Fruit fly (Drosophila melanogaster) whole organism, embryonic: ENCODE data around the gene gce.

Source experiments
- B-H2 ChIP-seq: fragments of 200-800 bp; sonication (Bioruptor generic); optimal IDR thresholded peaks from 2 replicates; lab custom pipeline; 2018; ENCODE audit warnings: missing biosample characterization, mild to moderate bottlenecking, missing genetic modification characterization
- BEAF-32 ChIP-seq: fragments of 200-800 bp; sonication (Bioruptor generic); optimal IDR thresholded peaks from 3 replicates; lab custom pipeline; 2017; ENCODE audit warnings: missing biosample characterization, missing genetic modification characterization, mild to moderate bottlenecking, moderate library complexity, missing genetic modification reagents
- CG10366 ChIP-seq: fragments of 200-800 bp; sonication (Bioruptor generic); IDR thresholded peaks from 2 replicates; pipeline ENCODE4 v1.3.6; 2022; ENCODE audit warnings: missing biosample characterization, missing genetic modification characterization
- CG10543 ChIP-seq: fragments of 200-800 bp; sonication (Bioruptor generic); optimal IDR thresholded peaks from 3 replicates; lab custom pipeline; 2017; ENCODE audit warnings: missing biosample characterization, mild to moderate bottlenecking, missing genetic modification characterization, moderate library complexity
- CG12942 ChIP-seq: fragments of 200-800 bp; sonication (Bioruptor generic); optimal IDR thresholded peaks from 3 replicates; lab custom pipeline; 2016; ENCODE audit warnings: missing biosample characterization, missing genetic modification characterization
- CG15011 ChIP-seq: fragments of 200-800 bp; sonication (Bioruptor generic); optimal IDR thresholded peaks from 3 replicates; lab custom pipeline; 2018; ENCODE audit warnings: missing biosample characterization, mild to moderate bottlenecking, missing genetic modification characterization
- CG15514 ChIP-seq: fragments of 200-800 bp; sonication (Bioruptor generic); optimal IDR thresholded peaks from 3 replicates; lab custom pipeline; 2017; ENCODE audit warnings: missing biosample characterization, missing genetic modification characterization, mild to moderate bottlenecking, moderate library complexity, missing genetic modification reagents
- CG18262 ChIP-seq: fragments of 200-800 bp; optimal IDR thresholded peaks from 3 replicates; lab custom pipeline; 2019; ENCODE audit warnings: missing biosample characterization, mild to moderate bottlenecking, missing genetic modification characterization, moderate library complexity
- CG2712 ChIP-seq: fragments of 200-800 bp; optimal IDR thresholded peaks from 3 replicates; lab custom pipeline; 2019; ENCODE audit warnings: missing biosample characterization, mild to moderate bottlenecking, missing genetic modification characterization, moderate library complexity
- CG31441 ChIP-seq: fragments of 200-800 bp; sonication (Bioruptor generic); IDR thresholded peaks from 2 replicates; pipeline ENCODE4 v1.3.6; 2022; ENCODE audit warnings: missing biosample characterization, missing genetic modification characterization
- CG3847 ChIP-seq: fragments of 200-800 bp; sonication (Bioruptor generic); IDR thresholded peaks from 2 replicates; pipeline ENCODE4 v1.3.6; 2022; ENCODE audit warnings: missing biosample characterization, missing genetic modification characterization
- CG3995 ChIP-seq: fragments of 200-800 bp; sonication (Bioruptor generic); optimal IDR thresholded peaks from 3 replicates; lab custom pipeline; 2016; ENCODE audit warnings: missing biosample characterization, missing genetic modification characterization
- CG4730 ChIP-seq: fragments of 200-800 bp; sonication (Bioruptor generic); IDR thresholded peaks from 2 replicates; pipeline ENCODE4 v1.3.6; 2022; ENCODE audit warnings: missing biosample characterization, missing genetic modification characterization
- CG4854 ChIP-seq: fragments of 200-800 bp; sonication (Bioruptor generic); optimal IDR thresholded peaks from 2 replicates; lab custom pipeline; 2016; ENCODE audit warnings: missing biosample characterization, missing genetic modification characterization, inconsistent platforms
- CG6175 ChIP-seq: fragments of 200-800 bp; sonication (Bioruptor generic); IDR thresholded peaks from 3 replicates; pipeline ENCODE4 v1.3.6; 2022; ENCODE audit warnings: missing biosample characterization, missing genetic modification characterization
- CG6254 ChIP-seq: fragments of 200-800 bp; sonication (Bioruptor generic); optimal IDR thresholded peaks from 3 replicates; lab custom pipeline; 2017; ENCODE audit warnings: mild to moderate bottlenecking, missing biosample characterization, missing genetic modification reagents, missing genetic modification characterization
- CG6272 ChIP-seq: fragments of 200-800 bp; sonication (Bioruptor generic); IDR thresholded peaks from 2 replicates; pipeline ENCODE4 v1.3.6; 2022; ENCODE audit warnings: missing biosample characterization, missing genetic modification characterization
- CG7556 ChIP-seq: fragments of 200-800 bp; sonication (Bioruptor generic); optimal IDR thresholded peaks from 2 replicates; lab custom pipeline; 2017; ENCODE audit warnings: missing biosample characterization, mild to moderate bottlenecking, missing genetic modification characterization
- CG8290 ChIP-seq, 3 experiments: fragments of 200-800 bp; sonication (Bioruptor generic); optimal IDR thresholded peaks; 2 replicates each; lab custom pipeline; 2016 to 2019; ENCODE audit warnings: missing biosample characterization in 3 of 3, missing genetic modification characterization in 3 of 3, mild to moderate bottlenecking in 2 of 3, moderate library complexity in 1 of 3
- CG8388 ChIP-seq: fragments of 200-800 bp; sonication (Bioruptor generic); optimal IDR thresholded peaks from 2 replicates; lab custom pipeline; 2019; ENCODE audit warnings: missing biosample characterization, mild to moderate bottlenecking, missing genetic modification characterization, moderate library complexity
- CG8924 ChIP-seq: fragments of 200-800 bp; optimal IDR thresholded peaks from 3 replicates; lab custom pipeline; 2019; ENCODE audit warnings: missing biosample characterization, mild to moderate bottlenecking, missing genetic modification characterization, moderate library complexity
- CG9727 ChIP-seq: fragments of 200-800 bp; sonication (Bioruptor generic); optimal IDR thresholded peaks from 3 replicates; lab custom pipeline; 2017; ENCODE audit warnings: missing biosample characterization, mild to moderate bottlenecking, missing genetic modification characterization
- CG9797 ChIP-seq: fragments of 200-800 bp; sonication (Bioruptor generic); optimal IDR thresholded peaks from 3 replicates; lab custom pipeline; 2018; ENCODE audit warnings: missing biosample characterization, mild to moderate bottlenecking, missing genetic modification characterization
- CTCF ChIP-seq: fragments of 200-800 bp; sonication (Bioruptor generic); optimal IDR thresholded peaks from 2 replicates; lab custom pipeline; 2017; ENCODE audit warnings: missing biosample characterization, mild to moderate bottlenecking, missing genetic modification characterization, moderate library complexity
- Dip2 ChIP-seq: fragments of 200-800 bp; sonication (Bioruptor generic); IDR thresholded peaks from 2 replicates; pipeline ENCODE4 v1.3.6; 2022; ENCODE audit warnings: missing biosample characterization, missing genetic modification characterization
- Dll ChIP-seq: fragments of 200-800 bp; sonication (Bioruptor generic); IDR thresholded peaks from 4 replicates; pipeline ENCODE4 v1.3.6; 2022; ENCODE audit warnings: missing biosample characterization, missing genetic modification characterization; ENCODE audit not compliant: partially characterized antibody
- Dref ChIP-seq: fragments of 200-800 bp; sonication (Bioruptor generic); IDR thresholded peaks from 2 replicates; pipeline ENCODE4 v1.3.6; 2022; ENCODE audit warnings: missing biosample characterization, missing genetic modification characterization
- Drgx ChIP-seq: fragments of 200-800 bp; sonication (Bioruptor generic); IDR thresholded peaks from 2 replicates; pipeline ENCODE4 v1.3.6; 2022; ENCODE audit warnings: missing biosample characterization, missing genetic modification characterization
- Gug ChIP-seq: fragments of 200-800 bp; sonication (Bioruptor generic); IDR thresholded peaks from 4 replicates; pipeline ENCODE4 v1.3.6; 2022; ENCODE audit warnings: missing biosample characterization, missing genetic modification characterization
- HLH4C ChIP-seq: fragments of 200-800 bp; sonication (Bioruptor generic); IDR thresholded peaks from 3 replicates; pipeline ENCODE4 v1.3.6; 2022; ENCODE audit warnings: missing biosample characterization, missing genetic modification characterization; ENCODE audit not compliant: partially characterized antibody
- Lpt ChIP-seq: fragments of >200 bp; optimal IDR thresholded peaks from 2 replicates; lab custom pipeline; 2018; ENCODE audit warnings: missing biosample characterization, missing genetic modification characterization
- MBD-R2 ChIP-seq: fragments of 200-800 bp; sonication (Bioruptor generic); IDR thresholded peaks from 2 replicates; pipeline ENCODE4 v1.3.6; 2022; ENCODE audit warnings: missing biosample characterization, missing genetic modification characterization
- Max ChIP-seq: fragments of 200-800 bp; sonication (Bioruptor generic); optimal IDR thresholded peaks from 2 replicates; lab custom pipeline; 2016; ENCODE audit warnings: missing biosample characterization, mild to moderate bottlenecking, missing genetic modification characterization
- NC2β ChIP-seq: fragments of 200-800 bp; sonication (Bioruptor generic); optimal IDR thresholded peaks from 2 replicates; lab custom pipeline; 2016; ENCODE audit warnings: missing biosample characterization, missing genetic modification characterization
- Nf-YC ChIP-seq: fragments of 200-800 bp; optimal IDR thresholded peaks from 3 replicates; lab custom pipeline; 2019; ENCODE audit warnings: missing biosample characterization, mild to moderate bottlenecking, missing genetic modification characterization, moderate library complexity
- PHDP ChIP-seq: fragments of 200-800 bp; sonication (Bioruptor generic); optimal IDR thresholded peaks from 3 replicates; lab custom pipeline; 2018; ENCODE audit warnings: missing biosample characterization, mild to moderate bottlenecking, missing genetic modification characterization, moderate library complexity
- Pdp1 ChIP-seq, 2 experiments: fragments of 200-800 bp; sonication (Bioruptor generic); optimal IDR thresholded peaks; 3 replicates each; lab custom pipeline; 2016; ENCODE audit warnings: missing biosample characterization in 2 of 2, missing genetic modification characterization in 2 of 2, mild to moderate bottlenecking in 1 of 2, moderate library complexity in 1 of 2
- Sry-δ ChIP-seq: fragments of 200-800 bp; sonication (Bioruptor generic); optimal IDR thresholded peaks from 2 replicates; lab custom pipeline; 2016; ENCODE audit warnings: missing biosample characterization, missing genetic modification characterization
- TFAM ChIP-seq: fragments of 200-800 bp; sonication (Bioruptor generic); optimal IDR thresholded peaks from 2 replicates; lab custom pipeline; 2017; ENCODE audit warnings: missing biosample characterization, missing genetic modification characterization, inconsistent platforms
- abd-A ChIP-seq: fragments of 200-800 bp; sonication (Bioruptor generic); optimal IDR thresholded peaks from 3 replicates; lab custom pipeline; 2019; ENCODE audit warnings: missing biosample characterization, mild to moderate bottlenecking, missing genetic modification characterization, moderate library complexity
- ap ChIP-seq: fragments of 200-800 bp; sonication (Bioruptor generic); IDR thresholded peaks from 2 replicates; pipeline ENCODE4 v1.3.6; 2022; ENCODE audit warnings: missing biosample characterization, missing genetic modification characterization
- ash1 ChIP-seq: fragments of 200-800 bp; sonication (Bioruptor generic); optimal IDR thresholded peaks from 2 replicates; lab custom pipeline; 2018; ENCODE audit warnings: missing biosample characterization, mild to moderate bottlenecking, missing genetic modification characterization
- ato ChIP-seq: fragments of 200-800 bp; sonication (Bioruptor generic); IDR thresholded peaks from 2 replicates; pipeline ENCODE4 v1.3.6; 2022; ENCODE audit warnings: missing biosample characterization, missing genetic modification characterization; ENCODE audit not compliant: partially characterized antibody
- chm ChIP-seq: fragments of 200-800 bp; sonication (Bioruptor generic); IDR thresholded peaks from 2 replicates; pipeline ENCODE4 v1.3.6; 2022; ENCODE audit warnings: missing biosample characterization, missing genetic modification characterization
- dati ChIP-seq: fragments of 200-800 bp; sonication (Bioruptor generic); IDR thresholded peaks from 2 replicates; pipeline ENCODE4 v1.3.6; 2022; ENCODE audit warnings: missing biosample characterization, missing genetic modification characterization
- fru ChIP-seq: fragments of >200 bp; optimal IDR thresholded peaks from 2 replicates; lab custom pipeline; 2017
- gce ChIP-seq: fragments of 200-800 bp; sonication (Bioruptor generic); IDR thresholded peaks from 3 replicates; pipeline ENCODE4 v1.3.6; 2022; ENCODE audit warnings: missing biosample characterization, missing genetic modification characterization
- mirr ChIP-seq: fragments of 200-800 bp; sonication (Bioruptor generic); optimal IDR thresholded peaks from 3 replicates; lab custom pipeline; 2018; ENCODE audit warnings: missing biosample characterization, mild to moderate bottlenecking, missing genetic modification characterization
- onecut ChIP-seq: fragments of 200-800 bp; sonication (Bioruptor generic); IDR thresholded peaks from 2 replicates; pipeline ENCODE4 v1.3.6; 2022; ENCODE audit warnings: missing biosample characterization, missing genetic modification characterization
- sima ChIP-seq: fragments of 200-800 bp; sonication (Bioruptor generic); optimal IDR thresholded peaks from 2 replicates; lab custom pipeline; 2016; ENCODE audit warnings: missing biosample characterization, missing genetic modification characterization
- tup ChIP-seq: fragments of 200-800 bp; sonication (Bioruptor generic); optimal IDR thresholded peaks from 2 replicates; lab custom pipeline; 2016; ENCODE audit warnings: missing biosample characterization, mild to moderate bottlenecking, missing genetic modification characterization, moderate library complexity
- vnd ChIP-seq: fragments of 200-800 bp; sonication (Bioruptor generic); IDR thresholded peaks from 3 replicates; pipeline ENCODE4 v1.3.6; 2022; ENCODE audit warnings: missing biosample characterization, missing genetic modification characterization; ENCODE audit not compliant: partially characterized antibody

gce gene

dm6 chrX:15292794-15293193, 4.8 kb upstream of the gce start, which contains the start of gene CG5877 (continued):
- TF ChIP-seq CG10366 (no peak), CG9727 (no peak), ap (GFP tag; lab: Robert Waterston, UW) (no peak), mirr (GFP tag; lab: Kevin White, UChicago) (no peak), CG3847 (GFP tag; lab: Robert Waterston, UW) (no peak), Dip2 (GFP tag; lab: Robert Waterston, UW) (no peak), Pdp1 (GFP tag; optimal IDR thresholded peaks at IDR 0.05; lab: Kevin White, UChicago) (peak in 1 of 2 experiments; percentile 29), CG2712 (tag; lab: Kevin White, UChicago) (no peak), CG6272 (GFP tag; lab: Robert Waterston, UW) (no peak), tup (GFP tag; lab: Kevin White, UChicago) (no peak), CG12942 (GFP tag; lab: Kevin White, UChicago) (no peak), CG6175 (no peak), MBD-R2 (GFP tag; lab: Robert Waterston, UW) (peak; percentile 60), CG18262 (tag; lab: Kevin White, UChicago) (no peak), onecut (GFP tag; lab: Robert Waterston, UW) (no peak), CG31441 (GFP tag; lab: Robert Waterston, UW) (no peak), CG4854 (GFP tag; lab: Kevin White, UChicago) (no peak), fru (lab: Kevin White, UChicago) (no peak), CG8290 (GFP tag; optimal IDR thresholded peaks at IDR 0.05; lab: Kevin White, UChicago) (no peak), CG8290 (tag; optimal IDR thresholded peaks at IDR 0.05; lab: Kevin White, UChicago) (peak in 1 of 2 experiments; percentile 16), Drgx (GFP tag; lab: Robert Waterston, UW) (no peak), CG4730 (GFP tag; lab: Robert Waterston, UW) (no peak), Sry-δ (GFP tag; lab: Kevin White, UChicago) (peak; percentile 83), CG9797 (GFP tag; lab: Kevin White, UChicago) (no peak), CG8924 (tag; lab: Kevin White, UChicago) (no peak), Lpt (GFP tag; lab: Kevin White, UChicago) (no peak), CG6254 (GFP tag; lab: Kevin White, UChicago) (no peak), Nf-YC (tag; lab: Kevin White, UChicago) (no peak), CG7556 (GFP tag; lab: Kevin White, UChicago) (no peak), ash1 (GFP tag; lab: Kevin White, UChicago) (no peak), PHDP (tag; lab: Kevin White, UChicago) (no peak), HLH4C (GFP tag; lab: Robert Waterston, UW) (peak; percentile 17; the same call in 2 of the 3 replicates), abd-A (tag; lab: Kevin White, UChicago) (peak; percentile 76), TFAM (GFP tag; lab: Kevin White, UChicago) (no peak), NC2β (GFP tag; lab: Kevin White, UChicago) (no peak), Max (no peak), CG3995 (GFP tag; lab: Kevin White, UChicago) (no peak), CTCF (GFP tag; lab: Kevin White, UChicago) (peak; percentile 65), CG8388 (GFP tag; lab: Kevin White, UChicago) (no peak), chm (no peak), CG15011 (GFP tag; lab: Kevin White, UChicago) (no peak), ato (GFP tag; lab: Robert Waterston, UW) (no peak), B-H2 (GFP tag; lab: Kevin White, UChicago) (no peak), Dll (GFP tag; lab: Robert Waterston, UW) (0 out of 4 replicates have a peak, but pooled peaks have one; percentile 32), vnd (0 out of 3 replicates have a peak, but pooled peaks have one; percentile 25), CG10543 (GFP tag; lab: Kevin White, UChicago) (no peak), Dref (GFP tag; lab: Robert Waterston, UW) (peak; percentile 88), Gug (GFP tag; lab: Robert Waterston, UW) (no peak), BEAF-32 (peak; percentile 51), CG15514 (GFP tag; lab: Kevin White, UChicago) (peak; percentile 2), gce (no peak), sima (no peak), dati (no peak)
